Fruit fly (Drosophila melanogaster) whole organism, prepupa: ENCODE measurements around the gene fne.

Experiments
- Blimp-1 ChIP-seq: fragments of 200-800 bp; sonication (Bioruptor generic); optimal IDR thresholded peaks from 3 replicates; lab custom pipeline; 2017; ENCODE audit warnings: missing biosample characterization, missing genetic modification characterization, mild to moderate bottlenecking, moderate library complexity, missing genetic modification reagents
- CG10669 ChIP-seq: fragments of 200-800 bp; sonication (Bioruptor generic); optimal IDR thresholded peaks from 3 replicates; lab custom pipeline; 2018; ENCODE audit warnings: missing biosample characterization, mild to moderate bottlenecking, missing genetic modification characterization, moderate library complexity
- CG11294 ChIP-seq: fragments of 200-800 bp; sonication (Bioruptor generic); IDR thresholded peaks from 2 replicates; pipeline ENCODE4 v1.3.6; 2022; ENCODE audit warnings: missing biosample characterization, missing genetic modification characterization
- CG11902 ChIP-seq: fragments of 200-800 bp; sonication (Bioruptor generic); optimal IDR thresholded peaks from 3 replicates; lab custom pipeline; 2016; ENCODE audit warnings: missing biosample characterization, missing genetic modification characterization
- CG15336 ChIP-seq: fragments of 200-800 bp; sonication (Bioruptor generic); IDR thresholded peaks from 2 replicates; pipeline ENCODE4 v1.3.6; 2022; ENCODE audit warnings: missing biosample characterization, missing genetic modification characterization
- CG1621 ChIP-seq: fragments of 200-800 bp; sonication (Bioruptor generic); optimal IDR thresholded peaks from 3 replicates; lab custom pipeline; 2018; ENCODE audit warnings: missing biosample characterization, mild to moderate bottlenecking, missing genetic modification characterization
- CG16779 ChIP-seq: fragments of 200-800 bp; sonication (Bioruptor generic); optimal IDR thresholded peaks from 3 replicates; lab custom pipeline; 2017; ENCODE audit warnings: missing biosample characterization, mild to moderate bottlenecking, missing genetic modification characterization
- CG3032 ChIP-seq: fragments of 200-800 bp; optimal IDR thresholded peaks from 2 replicates; lab custom pipeline; 2019; ENCODE audit warnings: missing biosample characterization, mild to moderate bottlenecking, missing genetic modification characterization, moderate library complexity
- CG31627 ChIP-seq: fragments of 200-800 bp; sonication (Bioruptor generic); optimal IDR thresholded peaks from 3 replicates; lab custom pipeline; 2016; ENCODE audit warnings: missing biosample characterization, missing genetic modification characterization
- CG32006 ChIP-seq: fragments of 200-800 bp; sonication (Bioruptor generic); optimal IDR thresholded peaks from 3 replicates; lab custom pipeline; 2017; ENCODE audit warnings: missing biosample characterization, mild to moderate bottlenecking, missing genetic modification characterization
- CG34406 ChIP-seq: fragments of 200-800 bp; sonication (Bioruptor generic); optimal IDR thresholded peaks from 3 replicates; lab custom pipeline; 2016; ENCODE audit warnings: missing biosample characterization, missing genetic modification characterization
- CG4318 ChIP-seq: fragments of 200-800 bp; sonication (Bioruptor generic); optimal IDR thresholded peaks from 3 replicates; lab custom pipeline; 2017; ENCODE audit warnings: missing biosample characterization, mild to moderate bottlenecking, missing genetic modification characterization
- CG6276 ChIP-seq: fragments of 200-800 bp; sonication (Bioruptor generic); optimal IDR thresholded peaks from 2 replicates; lab custom pipeline; 2017; ENCODE audit warnings: missing biosample characterization, mild to moderate bottlenecking, missing genetic modification characterization
- CG6792 ChIP-seq: fragments of 200-800 bp; sonication (Bioruptor generic); optimal IDR thresholded peaks from 3 replicates; lab custom pipeline; 2016; ENCODE audit warnings: missing biosample characterization, missing genetic modification characterization
- CG6808 ChIP-seq: fragments of 200-800 bp; sonication (Bioruptor generic); optimal IDR thresholded peaks from 3 replicates; lab custom pipeline; 2017; ENCODE audit warnings: missing biosample characterization, missing genetic modification characterization, mild to moderate bottlenecking, moderate library complexity, missing genetic modification reagents
- CG6854 ChIP-seq: fragments of 200-800 bp; sonication (Bioruptor generic); optimal IDR thresholded peaks from 2 replicates; lab custom pipeline; 2017; ENCODE audit warnings: missing biosample characterization, mild to moderate bottlenecking, missing genetic modification characterization
- CG8119 ChIP-seq: fragments of 200-800 bp; sonication (Bioruptor generic); IDR thresholded peaks from 3 replicates; pipeline ENCODE4 v1.3.6; 2022; ENCODE audit warnings: missing biosample characterization, missing genetic modification characterization
- CG8319 ChIP-seq: fragments of 200-800 bp; sonication (Bioruptor generic); optimal IDR thresholded peaks from 3 replicates; lab custom pipeline; 2016; ENCODE audit warnings: missing biosample characterization, missing genetic modification characterization
- CG8632 ChIP-seq: fragments of 200-800 bp; sonication (Bioruptor generic); optimal IDR thresholded peaks from 3 replicates; lab custom pipeline; 2016; ENCODE audit warnings: missing biosample characterization, missing genetic modification characterization
- CG9139 ChIP-seq: fragments of 200-800 bp; sonication (Bioruptor generic); optimal IDR thresholded peaks from 3 replicates; lab custom pipeline; 2017; ENCODE audit warnings: missing biosample characterization, mild to moderate bottlenecking, missing genetic modification characterization
- Eip75B ChIP-seq: fragments of 200-800 bp; sonication (Bioruptor generic); optimal IDR thresholded peaks from 3 replicates; lab custom pipeline; 2016; ENCODE audit warnings: missing biosample characterization, missing genetic modification characterization
- Eip78C ChIP-seq: fragments of 200-800 bp; sonication (Bioruptor generic); peaks from one replicate; lab custom pipeline; 2016; ENCODE audit warnings: missing biosample characterization, missing genetic modification characterization
- Eip93F ChIP-seq: fragments of 200-800 bp; sonication (Bioruptor generic); optimal IDR thresholded peaks from 2 replicates; lab custom pipeline; 2016; ENCODE audit warnings: missing biosample characterization, mild to moderate bottlenecking, missing genetic modification characterization
- Ets21C ChIP-seq: fragments of 200-800 bp; sonication (Bioruptor generic); optimal IDR thresholded peaks from 3 replicates; lab custom pipeline; 2016; ENCODE audit warnings: missing biosample characterization, missing genetic modification characterization
- Ets96B ChIP-seq: fragments of 200-800 bp; optimal IDR thresholded peaks from 2 replicates; lab custom pipeline; 2019; ENCODE audit warnings: missing biosample characterization, mild to moderate bottlenecking, missing genetic modification characterization, moderate library complexity
- Hr38 ChIP-seq: sonication (Bioruptor generic); optimal IDR thresholded peaks from 2 replicates; lab custom pipeline; 2016; ENCODE audit warnings: missing biosample characterization, missing genetic modification characterization
- Hr39 ChIP-seq: fragments of 200-800 bp; sonication (Bioruptor generic); optimal IDR thresholded peaks from 2 replicates; lab custom pipeline; 2016; ENCODE audit warnings: missing biosample characterization, missing genetic modification characterization
- Hr4 ChIP-seq: fragments of 200-800 bp; sonication (Bioruptor generic); optimal IDR thresholded peaks from 3 replicates; lab custom pipeline; 2016; ENCODE audit warnings: missing biosample characterization, missing genetic modification characterization
- Lpt ChIP-seq: fragments of 200-800 bp; sonication (Bioruptor generic); optimal IDR thresholded peaks from 3 replicates; lab custom pipeline; 2016; ENCODE audit warnings: missing biosample characterization, missing genetic modification characterization
- Met ChIP-seq: fragments of 200-800 bp; sonication (Bioruptor generic); optimal IDR thresholded peaks from 3 replicates; lab custom pipeline; 2016; ENCODE audit warnings: missing biosample characterization, missing genetic modification characterization
- Sox102F ChIP-seq: fragments of 200-800 bp; sonication (Bioruptor generic); optimal IDR thresholded peaks from 2 replicates; lab custom pipeline; 2016; ENCODE audit warnings: missing biosample characterization, mild to moderate bottlenecking, missing genetic modification characterization
- Sox14 ChIP-seq: fragments of 200-800 bp; sonication (Bioruptor generic); optimal IDR thresholded peaks from 3 replicates; lab custom pipeline; 2016; ENCODE audit warnings: missing biosample characterization, missing genetic modification characterization
- Sox15 ChIP-seq: fragments of 200-800 bp; sonication (Bioruptor generic); optimal IDR thresholded peaks from 3 replicates; lab custom pipeline; 2016; ENCODE audit warnings: missing biosample characterization, missing genetic modification characterization
- achi ChIP-seq: fragments of 200-800 bp; sonication (Bioruptor generic); optimal IDR thresholded peaks from 3 replicates; lab custom pipeline; 2016; ENCODE audit warnings: missing biosample characterization, missing genetic modification characterization
- acj6 ChIP-seq: fragments of 200-800 bp; sonication (Bioruptor generic); optimal IDR thresholded peaks from 3 replicates; lab custom pipeline; 2016; ENCODE audit warnings: missing biosample characterization, missing genetic modification characterization
- cyc ChIP-seq: fragments of 200-800 bp; sonication (Bioruptor generic); optimal IDR thresholded peaks from 3 replicates; lab custom pipeline; 2016; ENCODE audit warnings: missing biosample characterization, missing genetic modification characterization
- esn ChIP-seq: fragments of 200-800 bp; sonication (Bioruptor generic); optimal IDR thresholded peaks from 2 replicates; lab custom pipeline; 2016; ENCODE audit warnings: missing biosample characterization, mild to moderate bottlenecking, missing genetic modification characterization, moderate library complexity
- fd59A ChIP-seq: fragments of 200-800 bp; sonication (Bioruptor generic); optimal IDR thresholded peaks from 2 replicates; lab custom pipeline; 2017; ENCODE audit warnings: missing biosample characterization, mild to moderate bottlenecking, missing genetic modification characterization, missing genetic modification reagents
- fd85E ChIP-seq: fragments of 200-800 bp; sonication (Bioruptor generic); optimal IDR thresholded peaks from 3 replicates; lab custom pipeline; 2016; ENCODE audit warnings: missing biosample characterization, missing genetic modification characterization
- fkh ChIP-seq: fragments of 200-800 bp; sonication (Bioruptor generic); optimal IDR thresholded peaks from 3 replicates; lab custom pipeline; 2017; ENCODE audit warnings: missing biosample characterization, mild to moderate bottlenecking, missing genetic modification characterization, moderate library complexity
- lz ChIP-seq: fragments of 200-800 bp; sonication (Bioruptor generic); optimal IDR thresholded peaks from 3 replicates; lab custom pipeline; 2016; ENCODE audit warnings: missing biosample characterization, missing genetic modification characterization
- net ChIP-seq: fragments of 200-800 bp; sonication (Bioruptor generic); optimal IDR thresholded peaks from 3 replicates; lab custom pipeline; 2016; ENCODE audit warnings: missing biosample characterization, missing genetic modification characterization
- pdm3 ChIP-seq: fragments of 200-800 bp; sonication (Bioruptor generic); optimal IDR thresholded peaks from 3 replicates; lab custom pipeline; 2016; ENCODE audit warnings: missing biosample characterization, missing genetic modification characterization
- salr ChIP-seq, 2 experiments: fragments of 200-800 bp; sonication (Bioruptor generic); optimal IDR thresholded peaks; 3 replicates each; lab custom pipeline; 2016 to 2018; ENCODE audit warnings: missing biosample characterization in 2 of 2, missing genetic modification characterization in 2 of 2, mild to moderate bottlenecking in 1 of 2
- spab ChIP-seq: fragments of 200-800 bp; sonication (Bioruptor generic); optimal IDR thresholded peaks from 2 replicates; lab custom pipeline; 2017; ENCODE audit warnings: missing biosample characterization, mild to moderate bottlenecking, missing genetic modification characterization, missing genetic modification reagents
- svp ChIP-seq: fragments of 200-800 bp; sonication (Bioruptor generic); peaks from one replicate; lab custom pipeline; 2016; ENCODE audit warnings: missing biosample characterization, missing genetic modification characterization
- topi ChIP-seq: fragments of 200-800 bp; sonication (Bioruptor generic); optimal IDR thresholded peaks from 3 replicates; lab custom pipeline; 2016; ENCODE audit warnings: missing biosample characterization, missing genetic modification characterization
- vri ChIP-seq: fragments of 200-800 bp; sonication (Bioruptor generic); optimal IDR thresholded peaks from 3 replicates; lab custom pipeline; 2016; ENCODE audit warnings: missing biosample characterization, mild to moderate bottlenecking, missing genetic modification characterization

Gene fne

DNA sequence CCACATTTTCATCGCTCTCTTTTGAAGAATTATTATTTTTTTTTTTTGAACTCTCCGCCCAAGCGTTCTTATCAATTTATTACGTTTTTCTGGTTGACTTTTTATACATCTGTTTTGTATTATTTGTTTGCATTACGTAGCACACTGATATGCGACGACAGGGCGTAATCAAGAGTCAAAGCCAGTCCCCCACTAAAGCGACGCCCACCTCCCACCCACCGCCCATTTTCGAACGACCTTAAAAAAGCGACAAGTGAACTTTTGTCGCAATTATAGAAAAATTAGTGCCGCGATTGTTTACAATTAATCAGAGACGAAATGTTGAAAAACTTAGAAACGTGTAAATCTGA is 26.5 kb upstream of the fne start (continued):
- TF ChIP-seq pdm3 (no peak), topi (GFP tag; lab: Kevin White, UChicago) (no peak), CG8319 (no peak), Blimp-1 (GFP tag; lab: Kevin White, UChicago) (no peak), Eip78C (no peak), Sox15 (no peak)

DNA sequence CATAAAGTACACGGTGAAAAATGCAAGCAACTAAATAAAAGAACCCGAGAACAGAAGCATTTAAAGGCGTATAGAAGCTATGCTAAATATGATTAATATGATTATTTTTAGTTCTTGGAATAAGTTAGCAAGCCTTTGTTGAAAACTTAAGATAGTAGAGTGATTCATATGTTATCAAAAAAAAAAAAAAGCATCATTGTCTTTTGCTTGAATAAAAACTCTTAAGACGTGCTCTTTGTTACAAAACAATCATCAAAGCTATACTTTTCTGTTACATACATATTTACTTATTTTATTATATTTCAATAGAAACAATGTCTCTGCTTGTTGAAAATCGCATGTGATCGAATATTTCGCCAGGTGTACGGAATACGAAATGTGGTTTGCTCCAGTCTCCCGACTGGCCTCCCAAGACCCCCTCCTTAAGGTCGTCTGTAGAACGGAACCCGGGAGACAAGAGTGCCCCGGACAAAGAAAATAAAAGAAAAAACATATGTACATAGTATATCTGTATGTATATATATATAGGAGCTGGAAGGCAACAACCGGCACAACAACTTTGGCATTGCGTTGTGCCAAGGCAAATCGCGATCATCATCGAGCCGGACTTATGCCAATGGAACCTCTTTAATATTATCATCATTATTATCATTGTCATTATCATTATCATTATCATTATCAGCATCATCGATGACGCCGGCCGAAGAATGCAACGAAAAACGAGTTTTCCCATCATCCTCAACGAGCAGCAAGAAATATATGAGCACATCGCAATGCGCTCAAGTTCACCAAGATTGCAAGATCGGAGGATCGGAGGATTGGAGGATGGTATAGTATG is 25.7 kb upstream of the fne start:
- TF ChIP-seq esn (GFP tag; lab: Kevin White, UChicago) (peak; percentile 70), CG16779 (tag; lab: Kevin White, UChicago) (peak; percentile 49), CG34406 (GFP tag; lab: Kevin White, UChicago) (peak; percentile 72), CG31627 (GFP tag; lab: Kevin White, UChicago) (peak; percentile 43), CG8319 (peak; percentile 43), CG15336 (GFP tag; lab: Robert Waterston, UW) (peak; percentile 66), CG6792 (GFP tag; lab: Kevin White, UChicago) (peak; percentile 63), CG8119 (GFP tag; lab: Robert Waterston, UW) (peak; percentile 71), svp (GFP tag; lab: Kevin White, UChicago) (peak; percentile 85), CG32006 (GFP tag; lab: Kevin White, UChicago) (peak; percentile 86), cyc (GFP tag; lab: Kevin White, UChicago) (peak; percentile 51), CG6276 (peak; percentile 76), pdm3 (peak; percentile 71), fkh (GFP tag; lab: Kevin White, UChicago) (no peak), Lpt (GFP tag; lab: Kevin White, UChicago) (peak; percentile 57), achi (GFP tag; lab: Kevin White, UChicago) (peak; percentile 77), salr (GFP tag; optimal IDR thresholded peaks at IDR 0.05; lab: Kevin White, UChicago) (peak; percentile 17 to 59), CG9139 (GFP tag; lab: Kevin White, UChicago) (peak; percentile 47), Ets96B (peak; percentile 73), CG6808 (GFP tag; lab: Kevin White, UChicago) (peak; percentile 85), CG8632 (peak; percentile 71), CG10669 (peak; percentile 74), CG6854 (GFP tag; lab: Kevin White, UChicago) (no peak), lz (GFP tag; lab: Kevin White, UChicago) (peak; percentile 57), topi (GFP tag; lab: Kevin White, UChicago) (peak; percentile 72), CG11294 (no peak; the same call in 1 of the 2 replicates), fd59A (GFP tag; lab: Kevin White, UChicago) (peak; percentile 81), CG1621 (tag; lab: Kevin White, UChicago) (peak; percentile 8), CG11902 (GFP tag; lab: Kevin White, UChicago) (peak; percentile 28), Met (GFP tag; lab: Kevin White, UChicago) (peak; percentile 61), fd85E (GFP tag; lab: Kevin White, UChicago) (no peak), spab (GFP tag; lab: Kevin White, UChicago) (peak; percentile 77), Eip78C (peak; percentile 95), acj6 (GFP tag; lab: Kevin White, UChicago) (peak; percentile 65), Hr38 (GFP tag; lab: Kevin White, UChicago) (no peak), Sox102F (GFP tag; lab: Kevin White, UChicago) (peak; percentile 63), Eip93F (GFP tag; lab: Kevin White, UChicago) (no peak), Eip75B (GFP tag; lab: Kevin White, UChicago) (peak; percentile 61), Blimp-1 (GFP tag; lab: Kevin White, UChicago) (no peak), net (GFP tag; lab: Kevin White, UChicago) (peak; percentile 65), Hr4 (GFP tag; lab: Kevin White, UChicago) (peak; percentile 62), Ets21C (GFP tag; lab: Kevin White, UChicago) (peak; percentile 9), CG4318 (GFP tag; lab: Kevin White, UChicago) (peak; percentile 73), CG3032 (tag; lab: Kevin White, UChicago) (peak; percentile 78), vri (peak; percentile 21), Hr39 (GFP tag; lab: Kevin White, UChicago) (peak; percentile 47), Sox14 (GFP tag; lab: Kevin White, UChicago) (peak; percentile 57), Sox15 (peak; percentile 59)
